Worm (Caenorhabditis elegans) whole organism, early embryonic: Measurements from ENCODE around the gene F10C1.8.

Experiments used
- B0310.2 ChIP-seq: sonication (generic microtip); optimal IDR thresholded peaks from 2 replicates; lab custom pipeline; 2016; ENCODE audit warnings: mild to moderate bottlenecking, missing genetic modification characterization, missing compliant biosample characterization
- F13C5.2 ChIP-seq: sonication (generic microtip); optimal IDR thresholded peaks from 2 replicates; lab custom pipeline; 2017; ENCODE audit warnings: mild to moderate bottlenecking, missing genetic modification characterization, inconsistent platforms, missing compliant biosample characterization
- aly-1 ChIP-seq: sonication (generic microtip); optimal IDR thresholded peaks from 2 replicates; lab custom pipeline; 2016; ENCODE audit warnings: missing genetic modification characterization, missing compliant biosample characterization
- ama-1 ChIP-seq: fragments of 150-350 bp; optimal IDR thresholded peaks from 2 replicates; lab custom pipeline; 2014
- ceh-13 ChIP-seq: fragments of 200-800 bp; sonication (Bioruptor generic); optimal IDR thresholded peaks from 2 replicates; lab custom pipeline; 2018; ENCODE audit warnings: mild to moderate bottlenecking, missing genetic modification characterization, missing compliant biosample characterization
- ceh-36 ChIP-seq: sonication (generic microtip); optimal IDR thresholded peaks from 2 replicates; lab custom pipeline; 2016; ENCODE audit warnings: missing genetic modification characterization, inconsistent platforms, missing compliant biosample characterization
- ets-7 ChIP-seq: sonication (generic microtip); optimal IDR thresholded peaks from 2 replicates; lab custom pipeline; 2016; ENCODE audit warnings: missing genotype, missing genetic modification characterization, missing compliant biosample characterization
- flt-1 ChIP-seq: fragments of 200-800 bp; sonication (Bioruptor generic); IDR thresholded peaks from 2 replicates; pipeline ENCODE4 v1.3.6; 2022; ENCODE audit warnings: missing genetic modification characterization, missing compliant biosample characterization
- hmbx-1 ChIP-seq: sonication (generic microtip); optimal IDR thresholded peaks from 2 replicates; lab custom pipeline; 2016; ENCODE audit warnings: mild to moderate bottlenecking, missing genetic modification characterization, missing compliant biosample characterization
- hmg-4 ChIP-seq: fragments of 200-800 bp; sonication (Bioruptor generic); optimal IDR thresholded peaks from 2 replicates; lab custom pipeline; 2018; ENCODE audit warnings: mild to moderate bottlenecking, missing genetic modification characterization, missing compliant biosample characterization
- hnd-1 ChIP-seq: sonication (generic microtip); optimal IDR thresholded peaks from 2 replicates; lab custom pipeline; 2016; ENCODE audit warnings: missing genetic modification characterization, missing compliant biosample characterization
- pes-1 ChIP-seq: fragments of 200-800 bp; sonication (Bioruptor generic); IDR thresholded peaks from 2 replicates; pipeline ENCODE4 v1.3.6; 2022; ENCODE audit warnings: missing genetic modification reagents, missing genetic modification characterization, missing compliant biosample characterization
- scrt-1 ChIP-seq: fragments of 200-800 bp; sonication (Bioruptor generic); IDR thresholded peaks from 2 replicates; pipeline ENCODE4 v1.3.6; 2022; ENCODE audit warnings: missing genetic modification characterization, missing compliant biosample characterization
- sea-1 ChIP-seq: fragments of 200-800 bp; sonication (Bioruptor generic); conservative IDR thresholded peaks from 2 replicates; pipeline ENCODE4 v1.3.6; 2022; ENCODE audit warnings: missing genetic modification characterization, missing compliant biosample characterization
- tbx-11 ChIP-seq: fragments of 200-800 bp; sonication (Bioruptor generic); IDR thresholded peaks from 2 replicates; pipeline ENCODE4 v1.3.6; 2022; ENCODE audit warnings: missing genetic modification characterization, missing compliant biosample characterization
- tbx-37 ChIP-seq: fragments of 200-800 bp; sonication (Bioruptor generic); conservative IDR thresholded peaks from 2 replicates; pipeline ENCODE4 v1.3.6; 2022; ENCODE audit warnings: missing genetic modification reagents, missing genetic modification characterization, missing compliant biosample characterization
- tra-4 ChIP-seq: sonication (generic microtip); optimal IDR thresholded peaks from 2 replicates; lab custom pipeline; 2017; ENCODE audit warnings: missing genetic modification characterization, missing compliant biosample characterization

F10C1.8 gene

DNA sequence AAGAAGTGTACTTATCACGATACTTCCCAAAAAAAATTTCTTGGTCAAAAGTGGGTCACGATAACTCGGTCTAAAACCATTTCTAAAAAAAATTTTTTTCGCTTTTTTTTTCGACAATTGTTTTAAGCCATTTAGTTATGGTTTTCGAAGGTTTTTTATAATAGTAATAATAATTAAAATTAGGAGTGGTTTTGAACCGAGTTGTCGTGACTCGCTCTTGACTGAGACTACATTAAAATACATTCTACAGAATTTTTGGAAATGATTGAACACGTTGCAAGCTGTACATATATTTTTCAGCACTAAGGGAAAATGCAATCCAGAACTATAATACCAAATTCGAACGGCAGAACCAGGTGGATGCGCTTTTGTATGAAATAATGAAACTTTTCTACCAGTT lies at the start of gene F10C1.8:
Gene F10C1.8, plus strand, starts transcription at position 301 of the 400 bp plus-strand sequence.
- no peak for TF ChIP-seq sea-1 (GFP tag; lab: Robert Waterston, UW)
- TF ChIP-seq B0310.2 (tag; lab: Kevin White, UChicago), result no peak
- no peak for TF ChIP-seq flt-1 (GFP tag; lab: Robert Waterston, UW)
- TF ChIP-seq scrt-1 (GFP tag; lab: Robert Waterston, UW), result no peak
- TF ChIP-seq ceh-13 (GFP tag; lab: Kevin White, UChicago), result no peak
- TF ChIP-seq hmbx-1 (tag; lab: Kevin White, UChicago), result no peak
- TF ChIP-seq tbx-37 (GFP tag; lab: Robert Waterston, UW), result no peak
- no peak for TF ChIP-seq ceh-36 (tag; lab: Kevin White, UChicago)
- TF ChIP-seq tra-4 (tag; lab: Kevin White, UChicago), result no peak
- no peak for TF ChIP-seq ets-7 (tag; lab: Kevin White, UChicago)

DNA sequence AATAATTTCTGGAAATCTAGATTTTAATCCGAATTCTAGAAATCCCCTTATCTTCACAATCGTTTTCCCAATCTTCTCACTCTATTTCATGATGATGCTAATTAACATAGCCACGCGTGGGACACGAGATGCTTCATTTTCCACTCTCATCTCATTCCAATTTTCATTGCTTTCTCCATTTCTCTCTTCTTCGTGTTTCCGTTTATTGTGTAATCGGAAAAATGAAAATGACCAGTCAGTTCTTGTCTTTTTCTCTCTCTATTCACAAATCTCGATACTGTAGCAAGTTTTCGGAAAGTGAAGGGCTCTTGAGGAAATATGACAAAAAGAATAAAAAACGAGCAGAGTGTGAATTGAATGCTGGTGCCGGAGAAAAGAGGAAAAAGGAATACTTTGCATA lies 49.8 kb upstream of the F10C1.8 start:
- TF ChIP-seq F13C5.2 (tag; lab: Kevin White, UChicago) (no peak), hmbx-1 (tag; lab: Kevin White, UChicago) (no peak), scrt-1 (GFP tag; lab: Robert Waterston, UW) (no peak), tbx-37 (GFP tag; lab: Robert Waterston, UW) (no peak), B0310.2 (tag; lab: Kevin White, UChicago) (no peak), ceh-36 (tag; lab: Kevin White, UChicago) (no peak)

DNA sequence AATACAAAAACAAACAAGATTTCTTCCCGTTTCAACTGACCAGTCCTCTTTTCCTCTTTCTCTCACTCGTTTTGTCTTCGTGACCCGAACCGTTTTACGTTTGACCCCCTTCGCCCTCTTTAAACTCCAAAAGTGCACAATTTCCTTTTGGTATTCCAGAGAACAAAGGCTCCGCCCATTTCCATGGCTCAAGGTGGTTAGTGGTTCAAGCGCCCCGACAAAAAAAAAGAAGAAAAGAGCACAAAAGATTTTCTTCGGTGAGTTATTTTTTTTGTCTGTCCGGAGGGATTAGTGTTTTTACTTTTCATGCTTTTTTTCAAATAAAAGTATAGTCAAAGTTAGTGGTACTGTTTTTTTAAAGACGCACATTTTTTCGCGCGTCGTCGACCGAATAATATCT lies 46.7 kb upstream of the F10C1.8 start, which contains the start of gene osta-2:
Gene osta-2, plus strand, starts transcription at position 160 of the 400 bp plus-strand sequence.
- TF ChIP-seq hmg-4 (GFP tag; lab: Kevin White, UChicago) (no peak), pes-1 (GFP tag; lab: Robert Waterston, UW) (no peak), hmbx-1 (tag; lab: Kevin White, UChicago) (no peak), scrt-1 (GFP tag; lab: Robert Waterston, UW) (no peak), sea-1 (GFP tag; lab: Robert Waterston, UW) (no peak), hnd-1 (tag; lab: Kevin White, UChicago) (no peak), ceh-36 (tag; lab: Kevin White, UChicago) (no peak), flt-1 (GFP tag; lab: Robert Waterston, UW) (no peak), aly-1 (no peak), tra-4 (tag; lab: Kevin White, UChicago) (no peak), B0310.2 (tag; lab: Kevin White, UChicago) (no peak), tbx-37 (GFP tag; lab: Robert Waterston, UW) (no peak), ama-1 (lab: Kevin White, UChicago) (no peak), F13C5.2 (tag; lab: Kevin White, UChicago) (no peak)

DNA sequence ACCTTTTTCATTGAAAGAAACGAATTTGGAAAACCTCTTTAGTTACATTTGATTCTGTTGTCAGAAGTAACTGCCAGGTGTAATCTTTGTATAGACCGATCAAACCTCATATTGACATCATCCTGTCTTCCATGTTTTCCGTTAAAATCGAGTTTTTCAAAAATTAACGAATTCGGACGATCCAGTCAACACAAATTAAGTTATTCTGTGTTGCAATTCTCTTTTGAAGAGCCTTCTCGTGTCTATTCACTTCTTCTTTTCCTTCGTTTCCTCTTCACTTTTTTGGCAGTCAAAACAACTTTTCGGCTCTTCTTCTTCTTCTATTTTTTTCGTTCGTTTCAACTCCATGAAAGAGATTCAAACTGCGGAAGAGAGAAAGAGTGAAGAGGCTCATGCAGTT lies 46.1 kb upstream of the F10C1.8 start:
- TF ChIP-seq tbx-37 (GFP tag; lab: Robert Waterston, UW) (no peak), tbx-11 (GFP tag; lab: Robert Waterston, UW) (no peak), aly-1 (no peak), hmg-4 (GFP tag; lab: Kevin White, UChicago) (no peak), hmbx-1 (tag; lab: Kevin White, UChicago) (no peak), B0310.2 (tag; lab: Kevin White, UChicago) (no peak), scrt-1 (GFP tag; lab: Robert Waterston, UW) (no peak), ets-7 (tag; lab: Kevin White, UChicago) (no peak)

DNA sequence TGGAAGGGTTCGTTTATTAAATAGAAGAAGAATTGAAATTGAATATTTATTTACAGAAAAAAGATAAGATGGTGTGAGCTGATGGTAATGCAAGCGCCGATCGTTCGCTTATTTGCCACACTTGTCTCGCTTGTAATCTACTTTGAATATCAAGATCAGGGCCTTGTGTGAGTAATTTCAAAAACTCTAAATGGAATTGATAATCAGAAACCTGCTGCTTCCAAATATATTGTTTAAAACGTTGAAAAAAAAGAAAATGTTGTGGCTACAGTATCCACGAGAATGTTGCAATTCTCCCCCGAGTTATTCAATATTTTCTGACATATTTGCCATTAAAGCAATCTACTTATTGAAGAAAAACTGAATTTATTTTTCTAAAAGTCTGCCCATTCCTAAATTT lies 43.4 kb upstream of the F10C1.8 start:
- no peak for TF ChIP-seq tra-4 (tag; lab: Kevin White, UChicago)
- TF ChIP-seq aly-1, result no peak
- TF ChIP-seq ets-7 (tag; lab: Kevin White, UChicago), result no peak
- TF ChIP-seq B0310.2 (tag; lab: Kevin White, UChicago), result no peak
- no peak for TF ChIP-seq hnd-1 (tag; lab: Kevin White, UChicago)
- TF ChIP-seq ceh-36 (tag; lab: Kevin White, UChicago), result no peak
- TF ChIP-seq F13C5.2 (tag; lab: Kevin White, UChicago), result no peak
- no peak for TF ChIP-seq tbx-37 (GFP tag; lab: Robert Waterston, UW)
- no peak for TF ChIP-seq ama-1 (lab: Kevin White, UChicago)
- no peak for TF ChIP-seq pes-1 (GFP tag; lab: Robert Waterston, UW)
- TF ChIP-seq hmbx-1 (tag; lab: Kevin White, UChicago), result no peak

DNA sequence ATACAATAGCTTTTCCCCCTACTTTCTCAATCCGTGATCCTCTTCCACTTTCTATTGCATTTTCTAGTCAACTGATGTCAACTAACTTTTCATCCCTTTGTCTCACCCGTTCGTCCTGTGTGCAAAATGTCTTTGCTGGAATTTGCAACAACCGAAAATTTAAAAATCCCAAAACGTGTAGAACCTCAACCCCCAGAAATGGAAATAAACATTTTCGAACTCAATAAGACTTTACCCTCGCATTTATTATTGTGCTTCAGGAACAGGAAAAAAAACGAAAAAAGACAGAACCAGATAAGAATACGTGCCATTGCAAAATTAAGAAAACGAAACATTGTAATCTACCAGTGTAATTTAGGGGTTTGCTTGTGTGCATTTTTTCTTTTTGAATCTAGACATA lies 42.1 kb upstream of the F10C1.8 start:
- TF ChIP-seq tbx-37 (GFP tag; lab: Robert Waterston, UW), result no peak
- TF ChIP-seq aly-1, result no peak
- TF ChIP-seq pes-1 (GFP tag; lab: Robert Waterston, UW), result no peak
- TF ChIP-seq B0310.2 (tag; lab: Kevin White, UChicago), result no peak
- no peak for TF ChIP-seq tbx-11 (GFP tag; lab: Robert Waterston, UW)
- TF ChIP-seq hnd-1 (tag; lab: Kevin White, UChicago), result no peak
- TF ChIP-seq hmbx-1 (tag; lab: Kevin White, UChicago), result no peak
- TF ChIP-seq ama-1 (lab: Kevin White, UChicago), result peak; percentile 28
- no peak for TF ChIP-seq ceh-13 (GFP tag; lab: Kevin White, UChicago)

DNA sequence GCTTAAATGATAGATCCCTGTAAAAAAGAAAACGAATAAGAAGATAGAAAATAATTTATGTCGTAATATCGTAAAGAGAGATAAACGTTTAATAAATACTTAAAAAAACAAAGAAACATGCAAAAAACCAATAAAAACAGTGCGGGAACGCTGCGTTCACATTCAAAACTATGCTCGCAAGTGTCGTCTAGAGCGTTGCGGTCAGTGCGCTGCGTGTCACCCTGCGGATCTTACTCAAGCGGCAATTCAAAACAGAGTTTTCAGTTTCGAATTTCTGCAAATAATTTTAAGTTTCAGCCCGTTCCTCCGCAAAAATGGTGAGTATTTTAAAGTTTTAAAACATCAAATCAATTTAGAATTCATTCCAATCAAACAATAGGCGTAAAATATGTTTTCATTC lies 39.5 kb upstream of the F10C1.8 start, which contains the start of the genes tiar-1 and lelo-4:
Gene tiar-1, minus strand, starts transcription at position 17 of the 400 bp plus-strand sequence.
Gene lelo-4, plus strand, starts transcription at position 118 of the 400 bp plus-strand sequence.
- TF ChIP-seq B0310.2 (tag; lab: Kevin White, UChicago) (no peak), F13C5.2 (tag; lab: Kevin White, UChicago) (peak; percentile 29), hmg-4 (GFP tag; lab: Kevin White, UChicago) (peak; percentile 7)
